Fruit fly (Drosophila melanogaster) whole organism, embryonic: ENCODE results near the gene CG4020.

Experiments used
- Atf6 ChIP-seq: fragments of 200-800 bp; sonication (Bioruptor generic); IDR thresholded peaks from 2 replicates; pipeline ENCODE4 v1.3.6; 2022; ENCODE audit warnings: missing biosample characterization, missing genetic modification characterization
- Blimp-1 ChIP-seq: fragments of 200-800 bp; sonication (Bioruptor generic); optimal IDR thresholded peaks from 3 replicates; lab custom pipeline; 2018; ENCODE audit warnings: missing biosample characterization, missing genetic modification characterization, mild to moderate bottlenecking, moderate library complexity, missing genetic modification reagents
- CG10959 ChIP-seq: fragments of 200-800 bp; sonication (Bioruptor generic); IDR thresholded peaks from 2 replicates; pipeline ENCODE4 v1.3.6; 2022; ENCODE audit warnings: missing biosample characterization, missing genetic modification characterization
- CG10979 ChIP-seq: fragments of 200-800 bp; sonication (Bioruptor generic); optimal IDR thresholded peaks from 2 replicates; lab custom pipeline; 2018; ENCODE audit warnings: missing biosample characterization, mild to moderate bottlenecking, missing genetic modification characterization, moderate library complexity
- CG11093 ChIP-seq: fragments of 200-800 bp; sonication (Bioruptor generic); IDR thresholded peaks from 3 replicates; pipeline ENCODE4 v1.3.6; 2022; ENCODE audit warnings: missing biosample characterization, missing genetic modification characterization
- CG11504 ChIP-seq: fragments of 200-800 bp; sonication (Bioruptor generic); optimal IDR thresholded peaks from 3 replicates; lab custom pipeline; 2019; ENCODE audit warnings: missing biosample characterization, mild to moderate bottlenecking, missing genetic modification characterization, moderate library complexity
- CG12659 ChIP-seq: fragments of 200-800 bp; sonication (Bioruptor generic); optimal IDR thresholded peaks from 3 replicates; lab custom pipeline; 2017; ENCODE audit warnings: mild to moderate bottlenecking, missing biosample characterization, missing genetic modification reagents, missing genetic modification characterization
- CG14014 ChIP-seq: fragments of 200-800 bp; sonication (Bioruptor generic); IDR thresholded peaks from 2 replicates; pipeline ENCODE4 v1.3.6; 2022; ENCODE audit warnings: missing biosample characterization, missing genetic modification characterization
- CG15269 ChIP-seq: fragments of 200-800 bp; sonication (Bioruptor generic); optimal IDR thresholded peaks from 2 replicates; lab custom pipeline; 2018; ENCODE audit warnings: missing biosample characterization, mild to moderate bottlenecking, missing genetic modification characterization, moderate library complexity
- CG31441 ChIP-seq: fragments of 200-800 bp; sonication (Bioruptor generic); IDR thresholded peaks from 2 replicates; pipeline ENCODE4 v1.3.6; 2022; ENCODE audit warnings: missing biosample characterization, missing genetic modification characterization
- CG3163 ChIP-seq: fragments of 200-800 bp; sonication (Bioruptor generic); optimal IDR thresholded peaks from 3 replicates; lab custom pipeline; 2016; ENCODE audit warnings: missing biosample characterization, missing genetic modification characterization
- CG4282 ChIP-seq: fragments of 200-800 bp; sonication (Bioruptor generic); optimal IDR thresholded peaks from 2 replicates; lab custom pipeline; 2016; ENCODE audit warnings: missing biosample characterization, missing genetic modification characterization
- CG6175 ChIP-seq: fragments of 200-800 bp; sonication (Bioruptor generic); IDR thresholded peaks from 3 replicates; pipeline ENCODE4 v1.3.6; 2022; ENCODE audit warnings: missing biosample characterization, missing genetic modification characterization
- CG7556 ChIP-seq: fragments of 200-800 bp; sonication (Bioruptor generic); optimal IDR thresholded peaks from 2 replicates; lab custom pipeline; 2017; ENCODE audit warnings: missing biosample characterization, mild to moderate bottlenecking, missing genetic modification characterization
- CG7745 ChIP-seq: fragments of 200-800 bp; sonication (Bioruptor generic); optimal IDR thresholded peaks from 2 replicates; lab custom pipeline; 2018; ENCODE audit warnings: missing biosample characterization, mild to moderate bottlenecking, missing genetic modification characterization, moderate library complexity
- CG8765 ChIP-seq: fragments of 200-800 bp; sonication (Bioruptor generic); IDR thresholded peaks from 2 replicates; pipeline ENCODE4 v1.3.6; 2022; ENCODE audit warnings: missing biosample characterization, missing genetic modification characterization
- CG9932 ChIP-seq: fragments of 200-800 bp; sonication (Bioruptor generic); IDR thresholded peaks from 2 replicates; pipeline ENCODE4 v1.3.6; 2022; ENCODE audit warnings: missing biosample characterization, missing genetic modification characterization
- Chrac-16 ChIP-seq: fragments of 200-800 bp; sonication (Bioruptor generic); optimal IDR thresholded peaks from 3 replicates; lab custom pipeline; 2016; ENCODE audit warnings: missing biosample characterization, missing genetic modification characterization
- Fer1 ChIP-seq: fragments of 200-800 bp; sonication (Bioruptor generic); optimal IDR thresholded peaks from 2 replicates; lab custom pipeline; 2017; ENCODE audit warnings: missing biosample characterization, mild to moderate bottlenecking, missing genetic modification characterization
- Fer2 ChIP-seq: fragments of 200-800 bp; sonication (Bioruptor generic); optimal IDR thresholded peaks from 2 replicates; lab custom pipeline; 2018; ENCODE audit warnings: missing biosample characterization, mild to moderate bottlenecking, missing genetic modification characterization, moderate library complexity
- H15 ChIP-seq: fragments of 200-800 bp; sonication (Bioruptor generic); IDR thresholded peaks from 3 replicates; pipeline ENCODE4 v1.3.6; 2022; ENCODE audit warnings: missing biosample characterization, missing genetic modification characterization
- Hr3 ChIP-seq: fragments of 200-800 bp; sonication (Bioruptor generic); optimal IDR thresholded peaks from 3 replicates; lab custom pipeline; 2016; ENCODE audit warnings: missing biosample characterization, missing genetic modification characterization
- Hr51 ChIP-seq, 2 experiments: fragments of 200-800 bp; sonication (Bioruptor generic); optimal IDR thresholded peaks; 2 replicates in 1 of 2; 3 replicates in 1 of 2; lab custom pipeline; 2016 to 2018; ENCODE audit warnings: missing biosample characterization in 2 of 2, missing genetic modification characterization in 2 of 2, mild to moderate bottlenecking in 1 of 2, moderate library complexity in 1 of 2
- Hr78 ChIP-seq, 2 experiments: fragments of 200-800 bp in 1 of 2; fragments of >200 bp in 1 of 2; sonication (Bioruptor generic) in 1 of 2; optimal IDR thresholded peaks; 2 replicates each; lab custom pipeline; 2017 to 2019; ENCODE audit warnings: missing biosample characterization in 2 of 2, missing genetic modification characterization in 2 of 2, mild to moderate bottlenecking in 1 of 2, moderate library complexity in 1 of 2
- MBD-R2 ChIP-seq: fragments of 200-800 bp; sonication (Bioruptor generic); IDR thresholded peaks from 2 replicates; pipeline ENCODE4 v1.3.6; 2022; ENCODE audit warnings: missing biosample characterization, missing genetic modification characterization
- Myb ChIP-seq: fragments of 200-800 bp; sonication (Bioruptor generic); optimal IDR thresholded peaks from 2 replicates; lab custom pipeline; 2016; ENCODE audit warnings: missing biosample characterization, missing genetic modification characterization
- NC2α ChIP-seq: fragments of 200-800 bp; sonication (Bioruptor generic); optimal IDR thresholded peaks from 2 replicates; lab custom pipeline; 2016; ENCODE audit warnings: missing biosample characterization, missing genetic modification characterization
- Nf-YC ChIP-seq: fragments of 200-800 bp; optimal IDR thresholded peaks from 3 replicates; lab custom pipeline; 2019; ENCODE audit warnings: missing biosample characterization, mild to moderate bottlenecking, missing genetic modification characterization, moderate library complexity
- Oli ChIP-seq: fragments of 200-800 bp; sonication (Bioruptor generic); optimal IDR thresholded peaks from 2 replicates; lab custom pipeline; 2018; ENCODE audit warnings: missing biosample characterization, mild to moderate bottlenecking, missing genetic modification characterization, moderate library complexity
- Rfx ChIP-seq: fragments of 200-800 bp; sonication (Bioruptor generic); IDR thresholded peaks from 2 replicates; pipeline ENCODE4 v1.3.6; 2022; ENCODE audit warnings: missing biosample characterization, missing genetic modification characterization
- Rx ChIP-seq: fragments of 200-800 bp; sonication (Bioruptor generic); IDR thresholded peaks from 2 replicates; pipeline ENCODE4 v1.3.6; 2022; ENCODE audit warnings: missing biosample characterization, missing genetic modification characterization
- YL-1 ChIP-seq: fragments of 200-800 bp; sonication (Bioruptor generic); optimal IDR thresholded peaks from 3 replicates; lab custom pipeline; 2017; ENCODE audit warnings: missing biosample characterization, mild to moderate bottlenecking, missing genetic modification characterization
- ab ChIP-seq: fragments of 200-800 bp; sonication (Bioruptor generic); optimal IDR thresholded peaks from 2 replicates; lab custom pipeline; 2016; ENCODE audit warnings: missing biosample characterization, missing genetic modification characterization
- bcd ChIP-seq: fragments of 200-800 bp; sonication (Bioruptor generic); optimal IDR thresholded peaks from 2 replicates; lab custom pipeline; 2017; ENCODE audit warnings: missing biosample characterization, mild to moderate bottlenecking, missing genetic modification characterization
- bowl ChIP-seq: fragments of 200-800 bp; sonication (Bioruptor generic); IDR thresholded peaks from 2 replicates; pipeline ENCODE4 v1.3.6; 2022; ENCODE audit warnings: missing biosample characterization, missing genetic modification characterization
- ci ChIP-seq: fragments of 200-800 bp; sonication (Bioruptor generic); IDR thresholded peaks from 3 replicates; pipeline ENCODE4 v1.3.6; 2022; ENCODE audit warnings: missing biosample characterization, missing genetic modification characterization
- da ChIP-seq: fragments of 200-800 bp; sonication (Bioruptor generic); optimal IDR thresholded peaks from 2 replicates; lab custom pipeline; 2016; ENCODE audit warnings: missing biosample characterization, missing genetic modification characterization
- dati ChIP-seq: fragments of 200-800 bp; sonication (Bioruptor generic); IDR thresholded peaks from 2 replicates; pipeline ENCODE4 v1.3.6; 2022; ENCODE audit warnings: missing biosample characterization, missing genetic modification characterization
- ewg ChIP-seq: fragments of 200-800 bp; sonication (Bioruptor generic); optimal IDR thresholded peaks from 3 replicates; lab custom pipeline; 2017; ENCODE audit warnings: mild to moderate bottlenecking, missing biosample characterization, missing genetic modification reagents, missing genetic modification characterization
- fu2 ChIP-seq: fragments of 200-800 bp; sonication (Bioruptor generic); optimal IDR thresholded peaks from 2 replicates; lab custom pipeline; 2016; ENCODE audit warnings: missing biosample characterization, missing genetic modification characterization
- lbe ChIP-seq: fragments of 200-800 bp; sonication (Bioruptor generic); optimal IDR thresholded peaks from 2 replicates; lab custom pipeline; 2016; ENCODE audit warnings: missing biosample characterization, mild to moderate bottlenecking, missing genetic modification characterization
- nau ChIP-seq: fragments of 200-800 bp; sonication (Bioruptor generic); optimal IDR thresholded peaks from 3 replicates; lab custom pipeline; 2017; ENCODE audit warnings: missing biosample characterization, mild to moderate bottlenecking, missing genetic modification characterization, missing genetic modification reagents
- org-1 ChIP-seq: fragments of 200-800 bp; sonication (Bioruptor generic); optimal IDR thresholded peaks from 2 replicates; lab custom pipeline; 2017; ENCODE audit warnings: missing biosample characterization, missing genetic modification characterization
- otp ChIP-seq: fragments of 200-800 bp; sonication (Bioruptor generic); IDR thresholded peaks from 3 replicates; pipeline ENCODE4, ENCODE4 v1.3.6; 2022; ENCODE audit warnings: missing biosample characterization, missing genetic modification characterization
- seq ChIP-seq: fragments of 200-800 bp; sonication (Bioruptor generic); IDR thresholded peaks from 2 replicates; pipeline ENCODE4 v1.3.6; 2022; ENCODE audit warnings: missing biosample characterization, missing genetic modification characterization
- sisA ChIP-seq: fragments of 200-800 bp; sonication (Bioruptor generic); IDR thresholded peaks from 2 replicates; pipeline ENCODE4 v1.3.6; 2022; ENCODE audit warnings: missing biosample characterization, missing genetic modification characterization
- so ChIP-seq: fragments of 200-800 bp; sonication (Bioruptor generic); IDR thresholded peaks from 3 replicates; pipeline ENCODE4 v1.3.6; 2022; ENCODE audit warnings: missing biosample characterization, missing genetic modification characterization
- tll ChIP-seq, 2 experiments: fragments of 200-800 bp in 1 of 2; fragments of >200 bp in 1 of 2; sonication (Bioruptor generic) in 1 of 2; optimal IDR thresholded peaks; 2 replicates each; lab custom pipeline; 2017 to 2019; ENCODE audit warnings: missing biosample characterization in 2 of 2, missing genetic modification characterization in 2 of 2, mild to moderate bottlenecking in 1 of 2, moderate library complexity in 1 of 2
- ttk ChIP-seq: fragments of 200-800 bp; sonication (Bioruptor generic); IDR thresholded peaks from 2 replicates; pipeline ENCODE4 v2.1.2; 2022; ENCODE audit warnings: missing biosample characterization, missing genetic modification characterization
- zfh2 ChIP-seq: fragments of 200-800 bp; sonication (Bioruptor generic); optimal IDR thresholded peaks from 2 replicates; lab custom pipeline; 2016; ENCODE audit warnings: missing biosample characterization, missing genetic modification characterization

Gene CG4020

dm6 chrX:5894529-5895487 is 10.7 kb upstream of the CG4020 start (continued):
- TF ChIP-seq Blimp-1 (GFP tag; lab: Kevin White, UChicago) (peak; percentile 17), ewg (GFP tag; lab: Kevin White, UChicago) (no peak), CG10959 (GFP tag; lab: Robert Waterston, UW) (no peak), seq (GFP tag; lab: Robert Waterston, UW) (no peak), da (GFP tag; lab: Kevin White, UChicago) (no peak), Hr78 (GFP tag; optimal IDR thresholded peaks at IDR 0.05; lab: Kevin White, UChicago) (no peak), CG7556 (GFP tag; lab: Kevin White, UChicago) (peak; percentile 26), CG6175 (GFP tag; lab: Robert Waterston, UW) (no peak), Oli (peak; percentile 46), Rfx (no peak), nau (GFP tag; lab: Kevin White, UChicago) (no peak), YL-1 (GFP tag; lab: Kevin White, UChicago) (no peak), sisA (GFP tag; lab: Robert Waterston, UW) (no peak), CG11093 (GFP tag; lab: Robert Waterston, UW) (no peak), CG14014 (GFP tag; lab: Robert Waterston, UW) (no peak), zfh2 (peak; percentile 3), Rx (GFP tag; lab: Robert Waterston, UW) (no peak), CG12659 (GFP tag; lab: Kevin White, UChicago) (no peak), CG8765 (no peak), ab (GFP tag; lab: Kevin White, UChicago) (no peak), dati (GFP tag; lab: Robert Waterston, UW) (no peak), CG10979 (tag; lab: Kevin White, UChicago) (peak; percentile 30), NC2α (GFP tag; lab: Kevin White, UChicago) (no peak), CG4282 (GFP tag; lab: Kevin White, UChicago) (no peak), CG15269 (tag; lab: Kevin White, UChicago) (no peak), org-1 (GFP tag; lab: Kevin White, UChicago) (no peak), CG31441 (peak; percentile 36; the same call in 1 of the 2 replicates), CG7745 (no peak), Fer2 (tag; lab: Kevin White, UChicago) (no peak), ci (GFP tag; lab: Robert Waterston, UW) (no peak), Atf6 (GFP tag; lab: Robert Waterston, UW) (no peak), Hr51 (GFP tag; optimal IDR thresholded peaks at IDR 0.05; lab: Kevin White, UChicago) (no peak), bcd (GFP tag; lab: Kevin White, UChicago) (no peak), Myb (GFP tag; lab: Kevin White, UChicago) (no peak), CG9932 (peak; percentile 44), lbe (no peak), CG11504 (tag; lab: Kevin White, UChicago) (peak; percentile 40), MBD-R2 (GFP tag; lab: Robert Waterston, UW) (no peak), Chrac-16 (GFP tag; lab: Kevin White, UChicago) (no peak), H15 (GFP tag; lab: Robert Waterston, UW) (no peak), fu2 (GFP tag; lab: Kevin White, UChicago) (no peak), CG3163 (GFP tag; lab: Kevin White, UChicago) (no peak), Nf-YC (tag; lab: Kevin White, UChicago) (no peak), otp (GFP tag; lab: Robert Waterston, UW) (no peak), Fer1 (GFP tag; lab: Kevin White, UChicago) (no peak), tll (GFP tag; optimal IDR thresholded peaks at IDR 0.05; lab: Kevin White, UChicago) (no peak), so (GFP tag; lab: Robert Waterston, UW) (no peak), ttk (no peak), bowl (GFP tag; lab: Robert Waterston, UW) (no peak), Hr3 (GFP tag; lab: Kevin White, UChicago) (no peak)
